Fruit fly (Drosophila melanogaster) S2 (cell line): ENCODE measurements around the gene CG12290.

Experiments
- CG8478 ChIP-seq: fragments of >200 bp; optimal IDR thresholded peaks from 2 replicates; lab custom pipeline; 2018
- CTCF ChIP-seq, 2 experiments: fragments of >200 bp; optimal IDR thresholded peaks; 2 replicates each; lab custom pipeline; 2018

DNA sequence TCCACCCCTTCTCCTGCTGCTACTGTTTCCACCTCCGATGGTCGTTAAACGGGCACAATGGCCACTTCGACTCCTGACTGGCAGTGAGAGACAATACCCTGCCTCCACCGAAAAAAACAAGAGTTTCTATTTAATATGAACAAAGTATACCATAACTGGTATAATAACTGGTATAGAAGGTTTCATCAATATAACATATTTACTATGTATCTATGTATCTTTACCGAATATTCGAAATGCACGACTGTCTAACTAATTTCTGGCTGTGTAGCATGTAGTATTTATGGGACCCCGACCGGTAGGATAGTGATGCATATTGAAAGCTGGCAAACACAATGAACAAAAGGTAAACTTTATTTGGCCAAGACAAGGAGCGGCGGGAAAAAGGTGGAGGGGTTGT lies 48.1 kb upstream of the CG12290 start:
- TF ChIP-seq CTCF (optimal IDR thresholded peaks at IDR 0.05; lab: Kevin White, UChicago) (no peak), CG8478 (lab: Kevin White, UChicago) (no peak)
